Fruit fly (Drosophila melanogaster): ENCODE data around the gene Cpr76Bd.

Gene Cpr76Bd

DNA sequence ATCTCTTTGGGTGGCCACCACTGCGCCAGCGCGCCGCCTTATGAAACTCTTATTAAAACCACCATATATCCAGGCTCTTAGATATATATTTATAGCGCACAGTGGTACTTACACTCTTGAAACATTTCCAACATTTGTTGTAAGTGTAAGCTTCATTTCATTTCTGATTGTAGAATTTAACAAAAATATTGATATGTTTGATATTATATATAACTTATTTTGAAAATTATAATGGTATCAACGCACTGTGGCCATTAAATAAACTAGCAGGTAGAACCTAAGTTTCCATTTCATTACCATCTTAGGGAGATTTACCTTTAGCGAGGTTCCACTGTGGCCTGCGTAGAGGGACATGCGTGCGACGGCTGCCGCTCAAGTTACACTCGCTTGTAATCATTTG is 7.9 kb upstream of the Cpr76Bd start:
- TF ChIP-seq dsf (GFP tag; optimal IDR thresholded peaks at IDR 0.05; ENCODE audit: borderline replicate concordance) (no peak), tai (GFP tag; optimal IDR thresholded peaks at IDR 0.05) (no peak), psq (GFP tag; optimal IDR thresholded peaks at IDR 0.05) (no peak), CG32264 (GFP tag; optimal IDR thresholded peaks at IDR 0.05) (no peak), N (GFP tag; optimal IDR thresholded peaks at IDR 0.05) (no peak), CG9705 (GFP tag; optimal IDR thresholded peaks at IDR 0.05) (no peak), sv (GFP tag; optimal IDR thresholded peaks at IDR 0.05) (no peak), woc (GFP tag; optimal IDR thresholded peaks at IDR 0.05) (no peak), ey (GFP tag; optimal IDR thresholded peaks at IDR 0.05) (no peak), rgr (GFP tag; optimal IDR thresholded peaks at IDR 0.05) (no peak), HLH106 (tag; optimal IDR thresholded peaks at IDR 0.05) (no peak), Dif (GFP tag; optimal IDR thresholded peaks at IDR 0.05; ENCODE audit: partially characterized antibody) (no peak), lola (GFP tag; optimal IDR thresholded peaks at IDR 0.05) (no peak), usp (GFP tag; optimal IDR thresholded peaks at IDR 0.05) (no peak), brk (GFP tag; optimal IDR thresholded peaks at IDR 0.05) (no peak), Dfd (GFP tag; optimal IDR thresholded peaks at IDR 0.05) (no peak)

DNA sequence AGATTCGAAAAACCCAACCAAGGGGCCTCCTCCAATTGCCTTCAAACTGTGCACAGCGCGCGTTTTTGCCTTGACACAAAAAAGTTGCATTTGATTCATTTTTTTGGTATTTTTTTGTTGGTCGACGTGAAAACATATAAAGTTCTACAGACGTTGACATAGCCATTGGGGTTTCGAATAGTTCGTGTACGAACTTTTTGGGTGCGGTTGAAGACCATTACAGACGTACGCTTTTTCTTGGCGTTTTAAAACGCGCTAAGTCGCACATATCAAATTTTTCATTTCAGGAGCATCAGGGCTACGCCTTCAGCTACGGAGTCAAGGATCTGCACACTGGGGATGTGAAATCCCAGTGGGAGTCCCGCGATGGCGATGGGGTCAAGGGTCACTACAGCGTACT is 6.8 kb upstream of the Cpr76Bd start:
- no peak for TF ChIP-seq Mio (GFP tag; optimal IDR thresholded peaks at IDR 0.05)
- no peak for TF ChIP-seq HLH106 (tag; optimal IDR thresholded peaks at IDR 0.05)
- no peak for TF ChIP-seq Vsx2 (GFP tag; optimal IDR thresholded peaks at IDR 0.05; ENCODE audit: partially characterized antibody)
- no peak for TF ChIP-seq Abd-B (GFP tag; optimal IDR thresholded peaks at IDR 0.05)
- no peak for TF ChIP-seq usp (GFP tag; optimal IDR thresholded peaks at IDR 0.05)
- TF ChIP-seq OdsH (GFP tag; optimal IDR thresholded peaks at IDR 0.05) = no peak
- TF ChIP-seq GATAd (GFP tag; optimal IDR thresholded peaks at IDR 0.05) = no peak
- no peak for TF ChIP-seq Dif (GFP tag; optimal IDR thresholded peaks at IDR 0.05; ENCODE audit: partially characterized antibody)
- no peak for TF ChIP-seq h (GFP tag; optimal IDR thresholded peaks at IDR 0.05)
- no peak for TF ChIP-seq Sp1 (GFP tag; optimal IDR thresholded peaks at IDR 0.05)
- no peak for TF ChIP-seq CG32264 (GFP tag; optimal IDR thresholded peaks at IDR 0.05)
- TF ChIP-seq Hr83 (GFP tag; optimal IDR thresholded peaks at IDR 0.05; ENCODE audit: poor library complexity, severe bottlenecking) = no peak
- TF ChIP-seq rgr (GFP tag; optimal IDR thresholded peaks at IDR 0.05) = no peak
- TF ChIP-seq dmrt93B (GFP tag; optimal IDR thresholded peaks at IDR 0.05) = no peak
- TF ChIP-seq pan (optimal IDR thresholded peaks at IDR 0.05) = no peak
- TF ChIP-seq Hr78 (GFP tag; optimal IDR thresholded peaks at IDR 0.05) = no peak
- TF ChIP-seq sage (GFP tag; optimal IDR thresholded peaks at IDR 0.05) = no peak
- TF ChIP-seq lola (GFP tag; optimal IDR thresholded peaks at IDR 0.05) = no peak

DNA sequence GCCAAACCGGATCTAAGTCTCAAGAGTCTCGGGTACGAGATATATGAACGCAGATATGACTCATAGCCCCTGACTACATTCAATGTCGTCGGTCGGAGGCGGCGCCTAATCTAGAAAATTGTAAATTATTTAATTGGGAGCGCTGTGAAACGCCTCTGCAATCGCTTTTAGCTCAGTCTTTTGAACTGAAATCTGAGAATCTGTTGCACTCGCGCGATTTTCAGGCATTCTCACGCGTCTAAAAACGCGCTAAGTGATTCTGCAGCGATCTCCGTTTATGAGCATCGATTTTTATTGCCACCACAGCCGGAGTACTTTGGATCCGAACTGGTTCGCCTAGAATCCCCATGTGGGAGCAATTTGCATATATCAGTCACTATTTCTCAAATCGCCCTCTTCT is 4.0 kb upstream of the Cpr76Bd start:
- TF ChIP-seq foxo (GFP tag; optimal IDR thresholded peaks at IDR 0.05) (no peak), HLH106 (tag; optimal IDR thresholded peaks at IDR 0.05) (no peak), pan (optimal IDR thresholded peaks at IDR 0.05) (no peak), Jra (GFP tag; optimal IDR thresholded peaks at IDR 0.05) (no peak), tai (GFP tag; optimal IDR thresholded peaks at IDR 0.05) (no peak), CG9705 (GFP tag; optimal IDR thresholded peaks at IDR 0.05) (no peak), woc (GFP tag; optimal IDR thresholded peaks at IDR 0.05) (no peak), fru (GFP tag; optimal IDR thresholded peaks at IDR 0.05) (no peak)

DNA sequence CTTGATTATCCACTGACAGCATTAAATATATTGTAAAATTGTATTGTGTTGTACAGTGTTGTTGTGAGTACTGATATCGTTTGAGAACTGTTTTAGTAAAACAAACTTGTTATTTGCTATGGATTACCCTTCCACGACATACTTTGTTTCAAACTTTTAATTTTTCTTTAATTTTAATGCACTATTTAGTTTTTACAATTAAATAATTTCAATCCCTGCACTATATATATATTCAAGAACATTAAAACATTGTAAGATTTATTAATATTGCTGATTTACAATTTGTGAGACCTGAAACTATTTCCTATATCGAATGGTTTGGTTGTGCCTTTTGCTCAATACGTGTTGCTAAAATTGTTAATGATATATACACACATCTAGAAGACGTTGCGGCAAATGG is 11.6 kb downstream of the Cpr76Bd start, which contains the start of the genes CG46434 and Dred:
CG46434 (minus strand) TSS at position 101 of the 400 bp plus-strand sequence.
Dred (minus strand) TSS at position 101 of the 400 bp plus-strand sequence.
- TF ChIP-seq Vsx2 (GFP tag; optimal IDR thresholded peaks at IDR 0.05; ENCODE audit: partially characterized antibody) (no peak), dmrt93B (GFP tag; optimal IDR thresholded peaks at IDR 0.05) (no peak), brk (GFP tag; optimal IDR thresholded peaks at IDR 0.05) (no peak)

DNA sequence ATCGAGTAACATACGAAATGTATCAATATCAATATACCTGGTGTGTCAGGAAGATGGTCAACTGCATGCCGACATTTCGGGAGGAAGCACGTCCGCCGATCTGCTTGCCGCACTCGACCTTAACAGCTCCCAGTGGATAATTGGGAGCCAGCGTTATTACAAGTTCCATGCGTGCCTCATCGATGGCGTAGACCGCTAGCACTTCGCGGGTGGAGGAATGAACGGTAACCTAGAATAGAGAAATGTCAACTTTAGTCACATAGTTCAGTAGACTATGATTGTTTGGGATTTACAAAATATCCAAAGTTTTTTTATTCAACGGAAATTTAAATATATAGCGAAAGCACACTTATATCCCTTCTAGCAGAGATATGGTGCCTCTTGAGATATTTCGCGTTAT is 12.3 kb downstream of the Cpr76Bd start, which contains the start of the genes CG46435 and Rcd7:
CG46435 (plus strand) TSS at position 301 of the 400 bp plus-strand sequence.
Rcd7 (plus strand) TSS at position 301 of the 400 bp plus-strand sequence.
- TF ChIP-seq Abd-B (GFP tag; optimal IDR thresholded peaks at IDR 0.05) = no peak
- no peak for TF ChIP-seq Sp1 (GFP tag; optimal IDR thresholded peaks at IDR 0.05)
- no peak for TF ChIP-seq foxo (GFP tag; optimal IDR thresholded peaks at IDR 0.05)
- no peak for TF ChIP-seq dl (GFP tag; optimal IDR thresholded peaks at IDR 0.05; ENCODE audit: insufficient read depth in 1 of 2, partially characterized antibody in 2 of 2)
- TF ChIP-seq jim (GFP tag; optimal IDR thresholded peaks at IDR 0.05) = no peak
- no peak for TF ChIP-seq rgr (GFP tag; optimal IDR thresholded peaks at IDR 0.05)
- no peak for TF ChIP-seq h (GFP tag; optimal IDR thresholded peaks at IDR 0.05)
- TF ChIP-seq sv (GFP tag; optimal IDR thresholded peaks at IDR 0.05) = no peak
- TF ChIP-seq Dif (GFP tag; optimal IDR thresholded peaks at IDR 0.05; ENCODE audit: partially characterized antibody) = no peak
- no peak for TF ChIP-seq Hr83 (GFP tag; optimal IDR thresholded peaks at IDR 0.05; ENCODE audit: poor library complexity, severe bottlenecking)
- no peak for TF ChIP-seq brk (GFP tag; optimal IDR thresholded peaks at IDR 0.05)
- no peak for TF ChIP-seq tai (GFP tag; optimal IDR thresholded peaks at IDR 0.05)
- TF ChIP-seq fru (GFP tag; optimal IDR thresholded peaks at IDR 0.05) = no peak
- TF ChIP-seq woc (GFP tag; optimal IDR thresholded peaks at IDR 0.05) = no peak
- no peak for TF ChIP-seq Vsx2 (GFP tag; optimal IDR thresholded peaks at IDR 0.05; ENCODE audit: partially characterized antibody)
